Fruit fly (Drosophila melanogaster): ENCODE results near the gene Gpdh1.

- TF ChIP-seq psq (optimal IDR thresholded peaks at IDR 0.05) (no peak), Dll (optimal IDR thresholded peaks at IDR 0.05) (no peak)
These were observed 49.6 kb upstream of the Gpdh1 start, which contains the start of gene Acp26Aa for dm6 chr2L:5893796-5894195.
